Fruit fly (Drosophila melanogaster): ENCODE data around the gene Spn38F.

DNA sequence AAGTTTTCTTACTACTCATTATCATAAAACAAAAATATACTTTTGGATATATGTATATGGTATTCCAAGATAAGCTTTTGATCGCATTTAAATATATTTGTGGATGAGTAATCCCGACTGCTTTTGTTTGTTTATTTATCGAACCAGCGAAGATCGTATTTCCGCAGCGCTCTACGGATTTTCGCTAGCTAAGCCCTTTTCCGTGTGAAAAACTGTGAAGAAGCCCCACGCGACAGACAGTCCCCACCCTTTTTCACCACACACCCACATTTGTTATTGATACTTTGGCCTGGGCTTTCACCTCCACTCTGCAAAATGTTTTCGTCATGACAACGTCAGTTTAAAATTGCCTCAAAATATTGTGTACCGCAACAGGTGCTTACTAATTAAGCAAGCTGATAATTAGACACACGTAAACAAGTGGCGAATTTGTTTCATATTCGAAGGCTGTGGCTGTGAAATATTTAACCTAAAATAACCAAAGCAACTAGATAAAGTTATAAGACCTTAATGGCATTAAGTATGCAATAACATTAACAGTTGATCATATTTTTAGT is 44.7 kb downstream of the Spn38F start:
- TF ChIP-seq CTCF (optimal IDR thresholded peaks at IDR 0.05) (no peak), CG8478 (optimal IDR thresholded peaks at IDR 0.05) (no peak)
